Fruit fly (Drosophila melanogaster): ENCODE results near the gene Gr98c.

Gene Gr98c

dm6 chr3R:27556972-27557371, 12.7 kb downstream of the Gr98c start (continued):
- TF ChIP-seq acj6 (GFP tag; optimal IDR thresholded peaks at IDR 0.05) (peak; percentile 66), Sox15 (GFP tag; optimal IDR thresholded peaks at IDR 0.05) (peak; percentile 45), cyc (GFP tag; optimal IDR thresholded peaks at IDR 0.05) (peak; percentile 66), Lpt (GFP tag; optimal IDR thresholded peaks at IDR 0.05) (peak; percentile 66), net (GFP tag; optimal IDR thresholded peaks at IDR 0.05) (peak; percentile 44), achi (GFP tag; optimal IDR thresholded peaks at IDR 0.05) (peak; percentile 64), CG8632 (GFP tag; optimal IDR thresholded peaks at IDR 0.05) (peak; percentile 15), Eip93F (GFP tag; optimal IDR thresholded peaks at IDR 0.05) (no peak), lz (GFP tag; optimal IDR thresholded peaks at IDR 0.05) (peak; percentile 35), CG4318 (GFP tag; optimal IDR thresholded peaks at IDR 0.05) (no peak), Eip75B (GFP tag; optimal IDR thresholded peaks at IDR 0.05) (peak; percentile 51), fd85E (GFP tag; optimal IDR thresholded peaks at IDR 0.05) (no peak), Hr4 (GFP tag; optimal IDR thresholded peaks at IDR 0.05) (peak; percentile 77), spab (GFP tag; optimal IDR thresholded peaks at IDR 0.05) (no peak), CG11294 (GFP tag; IDR thresholded peaks at IDR 0.05) (peak; percentile 79), Gug (GFP tag; IDR thresholded peaks at IDR 0.05) (peak; percentile 71), dac (GFP tag; optimal IDR thresholded peaks at IDR 0.05) (peak; percentile 2), CG6854 (GFP tag; optimal IDR thresholded peaks at IDR 0.05) (no peak), CG32006 (GFP tag; optimal IDR thresholded peaks at IDR 0.05) (peak; percentile 72), pdm3 (GFP tag; optimal IDR thresholded peaks at IDR 0.05) (peak; percentile 67), CG6276 (GFP tag; optimal IDR thresholded peaks at IDR 0.05) (peak; percentile 59), CG3032 (tag; optimal IDR thresholded peaks at IDR 0.05) (peak; percentile 18), OdsH (GFP tag; optimal IDR thresholded peaks at IDR 0.05) (peak; percentile 65), CG3919 (GFP tag; optimal IDR thresholded peaks at IDR 0.05) (peak; percentile 76), Ets21C (GFP tag; optimal IDR thresholded peaks at IDR 0.05) (peak; percentile 18), Sox102F (GFP tag; optimal IDR thresholded peaks at IDR 0.05) (peak; percentile 44), CG31627 (GFP tag; optimal IDR thresholded peaks at IDR 0.05) (peak; percentile 57), esn (GFP tag; optimal IDR thresholded peaks at IDR 0.05) (peak; percentile 52)

dm6 chr3R:27557970-27558659, 13.9 kb downstream of the Gr98c start:
- TF ChIP-seq CG6163 (GFP tag; IDR thresholded peaks at IDR 0.05) (0 out of 3 replicates have a peak, but pooled peaks have one; percentile 29), CG10669 (GFP tag; optimal IDR thresholded peaks at IDR 0.05) (peak; percentile 11), Eip78C (GFP tag) (peak; percentile 68), topi (GFP tag; optimal IDR thresholded peaks at IDR 0.05) (peak; percentile 0), esn (GFP tag; optimal IDR thresholded peaks at IDR 0.05) (peak; percentile 19), svp (GFP tag) (peak; percentile 59), CG3919 (GFP tag; optimal IDR thresholded peaks at IDR 0.05) (no peak), Ets96B (tag; optimal IDR thresholded peaks at IDR 0.05) (peak; percentile 5), Gug (GFP tag; IDR thresholded peaks at IDR 0.05) (no peak)

- TF ChIP-seq CG6792 (GFP tag; optimal IDR thresholded peaks at IDR 0.05) (no peak), CG7368 (GFP tag; optimal IDR thresholded peaks at IDR 0.05) (no peak), esn (GFP tag; optimal IDR thresholded peaks at IDR 0.05) (peak; percentile 38), Eip93F (GFP tag; optimal IDR thresholded peaks at IDR 0.05) (no peak), CG15336 (GFP tag; IDR thresholded peaks at IDR 0.05) (peak; percentile 42; the same call in 1 of the 2 replicates), acj6 (GFP tag; optimal IDR thresholded peaks at IDR 0.05) (no peak), fd59A (GFP tag; optimal IDR thresholded peaks at IDR 0.05) (no peak), dsx (GFP tag; optimal IDR thresholded peaks at IDR 0.05; ENCODE audit: poor library complexity, severe bottlenecking) (peak; percentile 54), CG6808 (GFP tag; optimal IDR thresholded peaks at IDR 0.05) (no peak), vri (GFP tag; optimal IDR thresholded peaks at IDR 0.05) (peak; percentile 28), Eip78C (GFP tag) (peak; percentile 54), CG3919 (GFP tag; optimal IDR thresholded peaks at IDR 0.05) (no peak), Sox14 (GFP tag; optimal IDR thresholded peaks at IDR 0.05) (peak; percentile 46), CG6854 (GFP tag; optimal IDR thresholded peaks at IDR 0.05) (peak; percentile 50)
Measured at dm6 chr3R:27558660-27559319, 14.5 kb downstream of the Gr98c start, which contains the start of gene Klp98A. Klp98A (minus strand) TSS chr3R:27559145.
